Worm (Caenorhabditis elegans) whole organism, L4 larva: ENCODE results near the gene ears-2.

ENCODE experiments used
- F49E8.2 ChIP-seq: sonication (generic microtip); optimal IDR thresholded peaks from 2 replicates; lab custom pipeline; 2016; ENCODE audit warnings: missing compliant biosample characterization, mild to moderate bottlenecking, missing genetic modification characterization, borderline replicate concordance
- ceh-44 ChIP-seq: fragments of 200-800 bp; sonication (Bioruptor generic); IDR thresholded peaks from 2 replicates; pipeline ENCODE4 v1.3.6; 2022; ENCODE audit warnings: missing genetic modification reagents, missing genetic modification characterization, missing compliant biosample characterization
- ceh-82 ChIP-seq: sonication (generic microtip); optimal IDR thresholded peaks from 2 replicates; lab custom pipeline; 2017; ENCODE audit warnings: missing biosample characterization, missing genetic modification characterization
- dmd-6 ChIP-seq: fragments of 200-800 bp; sonication (Bioruptor generic); IDR thresholded peaks from 2 replicates; pipeline ENCODE4 v1.3.6; 2022; ENCODE audit warnings: missing genetic modification reagents, missing genetic modification characterization, missing compliant biosample characterization
- dpl-1 ChIP-seq: fragments of 150-350 bp; optimal IDR thresholded peaks from 2 replicates; lab custom pipeline; 2014; ENCODE audit warnings: missing biosample characterization, missing genetic modification reagents, missing genetic modification characterization
- gei-8 ChIP-seq: fragments of 200-800 bp; sonication (Bioruptor generic); optimal IDR thresholded peaks from 2 replicates; lab custom pipeline; 2018; ENCODE audit warnings: mild to moderate bottlenecking, missing genetic modification characterization, missing compliant biosample characterization
- madf-9 ChIP-seq: fragments of 200-800 bp; sonication (Bioruptor generic); conservative IDR thresholded peaks from 2 replicates; pipeline ENCODE4 v1.3.6; 2022; ENCODE audit warnings: missing genetic modification reagents, missing genetic modification characterization, missing compliant biosample characterization
- mdl-1 ChIP-seq, 2 experiments: fragments of 150-350 bp in 1 of 2; sonication (generic microtip) in 1 of 2; optimal IDR thresholded peaks; 2 replicates each; lab custom pipeline; 2014 to 2017; ENCODE audit warnings: missing biosample characterization in 2 of 2, missing genetic modification characterization in 2 of 2
- mes-2 ChIP-seq: sonication (generic microtip); optimal IDR thresholded peaks from 2 replicates; lab custom pipeline; 2016; ENCODE audit warnings: missing genotype, mild to moderate bottlenecking, missing genetic modification characterization, missing compliant biosample characterization; ENCODE audit not compliant: poor library complexity, severe bottlenecking
- pqm-1 ChIP-seq: sonication (generic microtip); optimal IDR thresholded peaks from 2 replicates; lab custom pipeline; 2017; ENCODE audit warnings: missing biosample characterization, missing genetic modification characterization
- spr-3 ChIP-seq: fragments of 200-800 bp; sonication (Bioruptor generic); optimal IDR thresholded peaks from 2 replicates; lab custom pipeline; 2018; ENCODE audit warnings: mild to moderate bottlenecking, missing genetic modification characterization, missing compliant biosample characterization
- unc-39 ChIP-seq: sonication (generic microtip); optimal IDR thresholded peaks from 2 replicates; lab custom pipeline; 2017; ENCODE audit warnings: missing biosample characterization, missing genetic modification characterization

DNA sequence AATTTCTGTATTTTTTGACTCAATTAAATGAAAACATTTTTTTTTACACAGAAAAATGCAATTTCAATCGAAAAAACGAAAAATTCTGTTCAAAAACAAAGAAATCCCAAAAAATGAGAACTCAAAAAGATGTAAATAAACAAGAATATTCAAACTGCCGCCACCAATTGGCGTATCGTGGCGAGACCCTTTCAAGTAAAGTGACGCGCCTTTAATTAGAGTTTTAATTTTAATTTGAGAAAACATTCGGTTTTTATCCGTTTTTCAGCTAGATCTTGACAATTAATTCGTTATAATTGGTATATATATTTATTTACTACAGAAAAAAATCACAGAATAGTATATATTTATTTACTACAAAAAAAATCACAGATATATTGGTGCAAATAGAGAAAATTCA, 10.7 kb downstream of the ears-2 start:
- TF ChIP-seq mes-2 (no peak), dmd-6 (GFP tag; lab: Robert Waterston, UW) (no peak), unc-39 (tag; lab: Kevin White, UChicago) (no peak), pqm-1 (tag; lab: Kevin White, UChicago) (no peak), ceh-82 (tag; lab: Kevin White, UChicago) (no peak), gei-8 (no peak), ceh-44 (GFP tag; lab: Robert Waterston, UW) (no peak), spr-3 (GFP tag; lab: Kevin White, UChicago) (no peak), mdl-1 (tag; optimal IDR thresholded peaks at IDR 0.05; lab: Kevin White, UChicago) (no peak), madf-9 (no peak), dpl-1 (GFP tag; lab: Kevin White, UChicago) (no peak), F49E8.2 (peak; percentile 21)
